Worm (Caenorhabditis elegans): Measurements from ENCODE around the gene M02D8.7.

- no peak for TF ChIP-seq nhr-11 (tag; optimal IDR thresholded peaks at IDR 0.05)
- TF ChIP-seq nfya-1 (tag; optimal IDR thresholded peaks at IDR 0.05): no peak
- TF ChIP-seq dmd-4 (tag; optimal IDR thresholded peaks at IDR 0.05; ENCODE audit: borderline replicate concordance): no peak
- no peak for TF ChIP-seq sox-4 (tag; optimal IDR thresholded peaks at IDR 0.05)
- TF ChIP-seq hlh-6 (tag; optimal IDR thresholded peaks at IDR 0.05): no peak
- no peak for TF ChIP-seq ceh-2 (tag; optimal IDR thresholded peaks at IDR 0.05)
- no peak for TF ChIP-seq ceh-9 (tag; optimal IDR thresholded peaks at IDR 0.05)
- no peak for TF ChIP-seq sdc-2 (tag; optimal IDR thresholded peaks at IDR 0.05)
- TF ChIP-seq elt-2 (tag; optimal IDR thresholded peaks at IDR 0.05): no peak
- TF ChIP-seq ref-2 (tag; optimal IDR thresholded peaks at IDR 0.05): no peak
- TF ChIP-seq eyg-1 (tag; optimal IDR thresholded peaks at IDR 0.05): no peak
- TF ChIP-seq pha-4 (tag; optimal IDR thresholded peaks at IDR 0.05): no peak
- TF ChIP-seq ceh-34 (tag; optimal IDR thresholded peaks at IDR 0.05): no peak
- no peak for TF ChIP-seq fkh-6 (tag; optimal IDR thresholded peaks at IDR 0.05)
Measured at ce11 chrX:8709424-8709823, 33.4 kb downstream of the M02D8.7 start, which contains the start of gene kreg-1.

All from whole organism, late embryonic.